Worm (Caenorhabditis elegans) whole organism, midembryonic: ENCODE results near the gene C54D10.5.

Experiments used
- flt-1 ChIP-seq: fragments of 200-800 bp; sonication (Bioruptor generic); IDR thresholded peaks from 2 replicates; pipeline ENCODE4 v1.3.6; 2022; ENCODE audit warnings: missing genetic modification characterization, missing compliant biosample characterization
- med-1 ChIP-seq: sonication (generic microtip); optimal IDR thresholded peaks from 2 replicates; lab custom pipeline; 2017; ENCODE audit warnings: missing genetic modification characterization, mild to moderate bottlenecking, missing compliant biosample characterization, antibody characterized with exemption, missing genetic modification reagents; ENCODE audit not compliant: insufficient read depth

- TF ChIP-seq med-1 (GFP tag; lab: Kevin White, UChicago) (no peak), flt-1 (GFP tag; lab: Robert Waterston, UW) (no peak)
Measured at ce11 chrV:12429039-12429438, at the start of gene C54D10.5.
